Worm (Caenorhabditis elegans): ENCODE data around the gene F40F12.9.

ce11 chrIII:9930406-9930805 is 19.3 kb downstream of the F40F12.9 start:
- TF ChIP-seq unc-55 (GFP tag; optimal IDR thresholded peaks at IDR 0.05): no peak
- peak; percentile 86 for TF ChIP-seq elt-2 (tag; optimal IDR thresholded peaks at IDR 0.05)
- TF ChIP-seq hlh-6 (tag; optimal IDR thresholded peaks at IDR 0.05): no peak
- TF ChIP-seq ama-1 (optimal IDR thresholded peaks at IDR 0.05): no peak
- no peak for TF ChIP-seq sox-4 (tag; optimal IDR thresholded peaks at IDR 0.05)
- TF ChIP-seq lin-11 (tag; optimal IDR thresholded peaks at IDR 0.05): no peak
- TF ChIP-seq zip-5 (tag; optimal IDR thresholded peaks at IDR 0.05): no peak
- TF ChIP-seq pha-2 (tag; optimal IDR thresholded peaks at IDR 0.05): no peak
- no peak for TF ChIP-seq F13H6.1 (tag; optimal IDR thresholded peaks at IDR 0.05)
- no peak for TF ChIP-seq unc-86 (tag; optimal IDR thresholded peaks at IDR 0.05)
- TF ChIP-seq rnt-1 (tag; optimal IDR thresholded peaks at IDR 0.05): no peak
- no peak for TF ChIP-seq ceh-22 (tag; optimal IDR thresholded peaks at IDR 0.05)
- no peak for TF ChIP-seq nfya-1 (tag; optimal IDR thresholded peaks at IDR 0.05)

All from whole organism, late embryonic.